Worm (Caenorhabditis elegans) whole organism, L4 larva: ENCODE measurements around the gene ugt-34.

ENCODE experiments used
- D1046.2 ChIP-seq: fragments of 200-800 bp; sonication (Bioruptor generic); IDR thresholded peaks from 2 replicates; pipeline ENCODE4 v1.3.6; 2022; ENCODE audit warnings: missing genetic modification characterization, missing compliant biosample characterization
- Y75B8A.6 ChIP-seq: fragments of 200-800 bp; sonication (Bioruptor generic); IDR thresholded peaks from 2 replicates; pipeline ENCODE4 v1.3.6; 2022; ENCODE audit warnings: missing genetic modification reagents, missing genetic modification characterization, missing compliant biosample characterization
- ZK337.2 ChIP-seq: fragments of 200-800 bp; sonication (Bioruptor generic); IDR thresholded peaks from 2 replicates; pipeline ENCODE4 v1.3.6; 2022; ENCODE audit warnings: missing genetic modification reagents, missing genetic modification characterization, missing compliant biosample characterization
- aly-2 ChIP-seq: sonication (generic microtip); optimal IDR thresholded peaks from 2 replicates; lab custom pipeline; 2018; ENCODE audit warnings: missing biosample characterization, missing genetic modification characterization
- ama-1 ChIP-seq: fragments of 150-350 bp; optimal IDR thresholded peaks from 2 replicates; lab custom pipeline; 2014; ENCODE audit warnings: inconsistent platforms, mixed read lengths
- arid-1 ChIP-seq: fragments of 200-800 bp; sonication (Bioruptor generic); conservative IDR thresholded peaks from 2 replicates; pipeline ENCODE4 v1.3.6; 2022; ENCODE audit warnings: missing genetic modification reagents, missing genetic modification characterization, missing compliant biosample characterization
- ceh-28 ChIP-seq: fragments of 150-350 bp; optimal IDR thresholded peaks from 2 replicates; lab custom pipeline; 2014; ENCODE audit warnings: missing biosample characterization, missing genetic modification reagents, missing genetic modification characterization
- ceh-32 ChIP-seq: sonication (generic microtip); optimal IDR thresholded peaks from 2 replicates; lab custom pipeline; 2016; ENCODE audit warnings: mild to moderate bottlenecking, missing genetic modification characterization, missing compliant biosample characterization; ENCODE audit not compliant: poor library complexity
- ceh-82 ChIP-seq: sonication (generic microtip); optimal IDR thresholded peaks from 2 replicates; lab custom pipeline; 2017; ENCODE audit warnings: missing biosample characterization, missing genetic modification characterization
- ces-1 ChIP-seq: fragments of 150-350 bp; sonication (generic microtip); optimal IDR thresholded peaks from 4 replicates; lab custom pipeline; 2014; ENCODE audit warnings: missing biosample characterization, missing genetic modification reagents, missing genetic modification characterization
- daf-8 ChIP-seq: fragments of 200-800 bp; sonication (Bioruptor generic); IDR thresholded peaks from 2 replicates; pipeline ENCODE4 v1.3.6; 2022; ENCODE audit warnings: missing genetic modification characterization, missing compliant biosample characterization
- dmd-9 ChIP-seq: fragments of 200-800 bp; sonication (Bioruptor generic); IDR thresholded peaks from 2 replicates; pipeline ENCODE4 v1.3.6; 2022; ENCODE audit warnings: missing genetic modification reagents, missing genetic modification characterization, missing compliant biosample characterization
- dve-1 ChIP-seq: sonication (generic microtip); optimal IDR thresholded peaks from 2 replicates; lab custom pipeline; 2017; ENCODE audit warnings: antibody characterized with exemption, mild to moderate bottlenecking, missing genetic modification characterization, missing compliant biosample characterization; ENCODE audit not compliant: insufficient read depth
- egl-43 ChIP-seq: fragments of 200-800 bp; sonication (Bioruptor generic); IDR thresholded peaks from 2 replicates; pipeline ENCODE4 v1.3.6; 2022; ENCODE audit warnings: missing genetic modification reagents, missing genetic modification characterization, missing compliant biosample characterization
- fkh-10 ChIP-seq: fragments of 150-350 bp; optimal IDR thresholded peaks from 2 replicates; lab custom pipeline; 2014; ENCODE audit warnings: missing biosample characterization, missing genetic modification reagents, missing genetic modification characterization
- gei-8 ChIP-seq: fragments of 200-800 bp; sonication (Bioruptor generic); optimal IDR thresholded peaks from 2 replicates; lab custom pipeline; 2018; ENCODE audit warnings: mild to moderate bottlenecking, missing genetic modification characterization, missing compliant biosample characterization
- hif-1 ChIP-seq, 2 experiments: sonication (generic microtip); optimal IDR thresholded peaks; 2 replicates each; lab custom pipeline; 2016 to 2017; ENCODE audit warnings: missing compliant biosample characterization in 2 of 2, missing genetic modification characterization in 2 of 2, missing genetic modification reagents in 2 of 2, missing genotype in 2 of 2, mild to moderate bottlenecking in 1 of 2
- hlh-30 ChIP-seq: sonication (generic microtip); optimal IDR thresholded peaks from 2 replicates; lab custom pipeline; 2017; ENCODE audit warnings: antibody characterized with exemption, mild to moderate bottlenecking, missing genetic modification characterization, missing compliant biosample characterization; ENCODE audit not compliant: insufficient read depth
- lim-7 ChIP-seq: fragments of 200-800 bp; sonication (Bioruptor generic); IDR thresholded peaks from 2 replicates; pipeline ENCODE4 v1.3.6; 2022; ENCODE audit warnings: missing genetic modification characterization, missing compliant biosample characterization
- lin-1 ChIP-seq: fragments of 200-800 bp; sonication (Bioruptor generic); IDR thresholded peaks from 2 replicates; pipeline ENCODE4 v1.3.6; 2022; ENCODE audit warnings: missing genetic modification reagents, missing genetic modification characterization, missing compliant biosample characterization
- lin-13 ChIP-seq: fragments of 150-350 bp; optimal IDR thresholded peaks from 2 replicates; lab custom pipeline; 2014; ENCODE audit warnings: missing biosample characterization, missing genetic modification reagents, missing genetic modification characterization
- lin-15B ChIP-seq: fragments of 150-350 bp; sonication (generic microtip); optimal IDR thresholded peaks from 3 replicates; lab custom pipeline; 2014; ENCODE audit warnings: missing biosample characterization, missing genetic modification characterization
- lin-38 ChIP-seq: fragments of 200-800 bp; sonication (Bioruptor generic); IDR thresholded peaks from 2 replicates; pipeline ENCODE4 v1.3.6; 2022; ENCODE audit warnings: missing genetic modification reagents, missing genetic modification characterization, missing compliant biosample characterization
- lin-39 ChIP-seq: fragments of 150-350 bp; optimal IDR thresholded peaks from 2 replicates; lab custom pipeline; 2014; ENCODE audit warnings: missing biosample characterization, missing genetic modification reagents, missing genetic modification characterization
- lir-3 ChIP-seq: sonication (generic microtip); optimal IDR thresholded peaks from 2 replicates; lab custom pipeline; 2016; ENCODE audit warnings: mild to moderate bottlenecking, missing genetic modification characterization, missing compliant biosample characterization
- lsy-2 ChIP-seq, 2 experiments: fragments of 150-350 bp in 1 of 2; sonication (generic microtip) in 1 of 2; optimal IDR thresholded peaks; 2 replicates each; lab custom pipeline; 2014 to 2017; ENCODE audit warnings: missing biosample characterization in 2 of 2, missing genetic modification characterization in 2 of 2
- madf-9 ChIP-seq: fragments of 200-800 bp; sonication (Bioruptor generic); conservative IDR thresholded peaks from 2 replicates; pipeline ENCODE4 v1.3.6; 2022; ENCODE audit warnings: missing genetic modification reagents, missing genetic modification characterization, missing compliant biosample characterization
- mes-2 ChIP-seq: sonication (generic microtip); optimal IDR thresholded peaks from 2 replicates; lab custom pipeline; 2016; ENCODE audit warnings: missing genotype, mild to moderate bottlenecking, missing genetic modification characterization, missing compliant biosample characterization; ENCODE audit not compliant: poor library complexity, severe bottlenecking
- nhr-102 ChIP-seq: sonication (generic microtip); optimal IDR thresholded peaks from 2 replicates; lab custom pipeline; 2016; ENCODE audit warnings: mild to moderate bottlenecking, missing genetic modification characterization, moderate library complexity, missing compliant biosample characterization
- nhr-42 ChIP-seq: fragments of 200-800 bp; sonication (Bioruptor generic); IDR thresholded peaks from 2 replicates; pipeline ENCODE4 v1.3.6; 2022; ENCODE audit warnings: missing genetic modification characterization, missing compliant biosample characterization
- nhr-48 ChIP-seq: sonication (generic microtip); optimal IDR thresholded peaks from 2 replicates; lab custom pipeline; 2016; ENCODE audit warnings: mild to moderate bottlenecking, missing genetic modification characterization, missing compliant biosample characterization
- nhr-76 ChIP-seq: fragments of 150-350 bp; optimal IDR thresholded peaks from 2 replicates; lab custom pipeline; 2014; ENCODE audit warnings: missing biosample characterization, missing genetic modification characterization
- pha-4 ChIP-seq, 2 experiments: fragments of 150-350 bp in 1 of 2; fragments of 200-800 bp in 1 of 2; sonication (Bioruptor generic) in 1 of 2; IDR thresholded peaks in 1 of 2; optimal IDR thresholded peaks in 1 of 2; 2 replicates each; pipeline versions ENCODE4 v1.3.6 to Lab custom; 2014 to 2022; ENCODE audit warnings: missing genetic modification characterization in 2 of 2, missing genetic modification reagents in 2 of 2, missing biosample characterization in 1 of 2, missing compliant biosample characterization in 1 of 2
- pqm-1 ChIP-seq: sonication (generic microtip); optimal IDR thresholded peaks from 2 replicates; lab custom pipeline; 2017; ENCODE audit warnings: missing biosample characterization, missing genetic modification characterization
- skn-1 ChIP-seq: fragments of 150-350 bp; optimal IDR thresholded peaks from 2 replicates; lab custom pipeline; 2014; ENCODE audit warnings: missing biosample characterization, missing genetic modification characterization
- spr-3 ChIP-seq: fragments of 200-800 bp; sonication (Bioruptor generic); optimal IDR thresholded peaks from 2 replicates; lab custom pipeline; 2018; ENCODE audit warnings: mild to moderate bottlenecking, missing genetic modification characterization, missing compliant biosample characterization
- tag-97 ChIP-seq: fragments of 200-800 bp; sonication (Bioruptor generic); IDR thresholded peaks from 2 replicates; pipeline ENCODE4 v1.3.6; 2022; ENCODE audit warnings: missing genetic modification characterization, missing compliant biosample characterization
- tra-1 ChIP-seq: fragments of 200-800 bp; sonication (Bioruptor generic); IDR thresholded peaks from 2 replicates; pipeline ENCODE4 v1.3.6; 2022; ENCODE audit warnings: missing genetic modification reagents, missing genetic modification characterization, missing compliant biosample characterization
- zip-2 ChIP-seq: fragments of 150-350 bp; optimal IDR thresholded peaks from 2 replicates; lab custom pipeline; 2014; ENCODE audit warnings: missing biosample characterization, missing genetic modification characterization

ugt-34 gene

DNA sequence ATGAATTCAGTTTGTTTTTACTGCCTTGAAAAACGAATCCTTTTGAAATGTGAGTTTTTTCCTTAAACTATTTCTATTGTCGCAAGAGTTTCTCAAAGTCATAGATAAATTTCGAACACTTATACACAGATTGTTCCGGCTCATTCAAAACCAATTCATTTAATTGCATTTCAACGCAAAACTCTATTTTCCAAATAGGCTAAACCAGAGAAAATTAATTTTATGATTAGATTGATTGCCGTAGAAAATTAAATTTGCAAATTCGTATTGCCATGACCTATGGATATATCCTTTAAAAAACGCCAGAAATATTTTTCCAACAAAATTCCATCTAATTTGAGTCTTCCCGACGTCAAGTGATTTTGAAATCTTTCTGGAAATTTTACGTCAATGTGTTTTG lies 19.2 kb upstream of the ugt-34 start:
- TF ChIP-seq dve-1 (tag; lab: Kevin White, UChicago) (no peak), mes-2 (tag; lab: Kevin White, UChicago) (no peak), lin-15B (tag; lab: Kevin White, UChicago) (no peak), nhr-76 (no peak), madf-9 (GFP tag; lab: Robert Waterston, UW) (no peak), tra-1 (GFP tag; lab: Robert Waterston, UW) (no peak), D1046.2 (GFP tag; lab: Robert Waterston, UW) (no peak), Y75B8A.6 (GFP tag; lab: Robert Waterston, UW) (no peak), nhr-48 (tag; lab: Kevin White, UChicago) (no peak), ces-1 (GFP tag; lab: Kevin White, UChicago) (no peak), ceh-82 (tag; lab: Kevin White, UChicago) (no peak), egl-43 (GFP tag; lab: Robert Waterston, UW) (no peak), ceh-28 (no peak), lir-3 (no peak), ZK337.2 (GFP tag; lab: Robert Waterston, UW) (no peak), lim-7 (GFP tag; lab: Robert Waterston, UW) (no peak), ama-1 (no peak), fkh-10 (GFP tag; lab: Kevin White, UChicago) (no peak), pha-4 (GFP tag; IDR thresholded peaks at IDR 0.05; lab: Robert Waterston, UW) (no peak), pha-4 (tag; optimal IDR thresholded peaks at IDR 0.05; lab: Kevin White, UChicago) (no peak)

- no peak for TF ChIP-seq daf-8 (GFP tag; lab: Robert Waterston, UW)
- TF ChIP-seq zip-2, result no peak
- no peak for TF ChIP-seq spr-3 (GFP tag; lab: Kevin White, UChicago)
- TF ChIP-seq skn-1, result no peak
- no peak for TF ChIP-seq hlh-30
- no peak for TF ChIP-seq lin-15B (tag; lab: Kevin White, UChicago)
- TF ChIP-seq nhr-102 (tag; lab: Kevin White, UChicago), result no peak
- no peak for TF ChIP-seq tag-97 (GFP tag; lab: Robert Waterston, UW)
- TF ChIP-seq lsy-2 (tag; optimal IDR thresholded peaks at IDR 0.05; lab: Kevin White, UChicago), result no peak
- no peak for TF ChIP-seq pqm-1 (tag; lab: Kevin White, UChicago)
- no peak for TF ChIP-seq fkh-10 (GFP tag; lab: Kevin White, UChicago)
- no peak for TF ChIP-seq aly-2 (tag; lab: Kevin White, UChicago)
- TF ChIP-seq nhr-42 (GFP tag; lab: Robert Waterston, UW), result no peak
- TF ChIP-seq ceh-32 (tag; lab: Kevin White, UChicago), result no peak
- TF ChIP-seq lin-39, result no peak
- no peak for TF ChIP-seq arid-1 (GFP tag; lab: Robert Waterston, UW)
These were observed 15.8 kb upstream of the ugt-34 start for ce11 chrV:10672601-10673000.

- TF ChIP-seq lin-13 (GFP tag; lab: Kevin White, UChicago), result no peak
- TF ChIP-seq gei-8 (GFP tag; lab: Kevin White, UChicago), result no peak
- TF ChIP-seq dmd-9 (GFP tag; lab: Robert Waterston, UW), result no peak
- no peak for TF ChIP-seq lin-1
- no peak for TF ChIP-seq hif-1 (tag; optimal IDR thresholded peaks at IDR 0.05; lab: Kevin White, UChicago)
- TF ChIP-seq lin-38 (GFP tag; lab: Robert Waterston, UW), result no peak
These were observed 14.8 kb upstream of the ugt-34 start, which contains the start of gene ceh-22 for ce11 chrV:10671618-10672017. ceh-22 (plus strand) TSS chrV:10671918.
